Worm (Caenorhabditis elegans): Measurements from ENCODE around the gene ZK792.1.

DNA sequence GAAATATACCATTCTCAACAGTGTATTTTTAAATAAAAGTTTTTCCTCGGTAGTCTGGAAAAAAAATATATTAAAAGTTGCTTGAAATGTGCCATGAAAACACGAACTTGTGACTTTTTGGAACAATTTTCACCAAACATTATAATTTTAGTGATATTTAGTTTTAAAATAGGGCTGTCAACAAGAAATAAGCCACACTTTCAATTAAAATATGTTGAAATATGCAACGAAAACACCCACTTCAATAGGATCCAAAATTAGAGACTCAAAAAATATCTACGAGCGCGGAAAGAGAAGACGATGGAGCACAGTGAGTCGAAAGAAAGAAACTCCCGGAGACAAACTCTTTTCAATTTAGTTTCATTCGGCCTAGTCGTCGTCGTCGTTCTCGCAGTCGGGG, 33.8 kb downstream of the ZK792.1 start, which contains the start of gene ZK792.12:
- no peak for TF ChIP-seq F13C5.2 (tag; optimal IDR thresholded peaks at IDR 0.05)
- TF ChIP-seq ama-1 (optimal IDR thresholded peaks at IDR 0.05), result no peak
- TF ChIP-seq hmg-4 (GFP tag; optimal IDR thresholded peaks at IDR 0.05), result no peak
- no peak for TF ChIP-seq pes-1 (GFP tag; IDR thresholded peaks at IDR 0.05)
- no peak for TF ChIP-seq tbx-11 (GFP tag; IDR thresholded peaks at IDR 0.05)
- no peak for TF ChIP-seq tra-4 (tag; optimal IDR thresholded peaks at IDR 0.05)
- no peak for TF ChIP-seq ceh-36 (tag; optimal IDR thresholded peaks at IDR 0.05)

Data from whole organism, early embryonic.